Worm (Caenorhabditis elegans): ENCODE results near the gene ins-17.
A peak's percentile ranks its signal among the peaks of the same experiment; 100 is the strongest.

The ins-17 gene

DNA sequence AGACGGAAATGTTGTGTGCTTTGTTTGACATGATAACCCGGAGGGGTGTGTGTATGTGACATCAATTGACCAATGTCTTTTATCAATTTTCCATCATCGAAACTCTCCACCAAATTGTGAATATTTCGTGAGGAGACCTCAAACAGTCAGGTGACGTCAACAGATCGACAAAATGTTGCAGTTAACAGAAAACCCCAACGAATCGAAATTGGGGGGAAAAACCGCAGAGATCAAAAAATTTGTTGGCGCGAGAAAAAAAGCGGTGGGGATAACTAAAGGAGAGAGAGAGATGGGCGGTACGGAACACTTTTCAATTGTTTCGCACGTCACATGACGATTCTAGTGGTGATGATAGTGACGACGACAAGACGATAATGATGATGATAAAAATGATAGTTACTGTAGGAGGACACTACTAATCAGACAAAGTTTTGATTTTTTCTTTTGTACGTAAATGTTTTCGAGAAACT lies 17.2 kb upstream of the ins-17 start (continued):
- TF ChIP-seq ces-1 (GFP tag; optimal IDR thresholded peaks at IDR 0.05): no peak
- no peak for TF ChIP-seq swsn-7 (tag; optimal IDR thresholded peaks at IDR 0.05)
- no peak for TF ChIP-seq nhr-76 (tag; optimal IDR thresholded peaks at IDR 0.05)
- no peak for TF ChIP-seq lir-3 (tag; optimal IDR thresholded peaks at IDR 0.05; ENCODE audit: poor library complexity)
- TF ChIP-seq ceh-8 (GFP tag; optimal IDR thresholded peaks at IDR 0.05): no peak
- peak; percentile 39 for TF ChIP-seq nhr-77 (tag; optimal IDR thresholded peaks at IDR 0.05)
- TF ChIP-seq unc-30 (tag; optimal IDR thresholded peaks at IDR 0.05): no peak
- TF ChIP-seq aly-2 (tag; optimal IDR thresholded peaks at IDR 0.05): no peak
- TF ChIP-seq unc-62 (GFP tag; optimal IDR thresholded peaks at IDR 0.05): no peak
- no peak for TF ChIP-seq snpc-4 (tag; optimal IDR thresholded peaks at IDR 0.05)
- TF ChIP-seq ceh-88 (GFP tag; IDR thresholded peaks at IDR 0.05): no peak
- TF ChIP-seq grh-1 (GFP tag; IDR thresholded peaks at IDR 0.05): no peak
- TF ChIP-seq unc-86 (tag; optimal IDR thresholded peaks at IDR 0.05): no peak
- TF ChIP-seq efl-1 (optimal IDR thresholded peaks at IDR 0.05): peak in 1 of 2 experiments; percentile 12
- peak in 1 of 2 experiments; percentile 22 for TF ChIP-seq efl-1 (GFP tag; optimal IDR thresholded peaks at IDR 0.05 in 1 of 2)
- TF ChIP-seq pqm-1 (tag; optimal IDR thresholded peaks at IDR 0.05): no peak
- TF ChIP-seq nhr-90 (tag; optimal IDR thresholded peaks at IDR 0.05; ENCODE audit: poor library complexity): peak; percentile 78
- TF ChIP-seq elt-3 (tag; optimal IDR thresholded peaks at IDR 0.05): peak in 4 of 6 experiments; percentile 50 to 99 (median 70)
- no peak for TF ChIP-seq ama-1 (optimal IDR thresholded peaks at IDR 0.05)
- peak; percentile 75 for TF ChIP-seq nhr-71 (tag; optimal IDR thresholded peaks at IDR 0.05)
- TF ChIP-seq aha-1 (tag; optimal IDR thresholded peaks at IDR 0.05): no peak
- TF ChIP-seq nhr-28 (tag; optimal IDR thresholded peaks at IDR 0.05): no peak
- no peak for TF ChIP-seq nhr-237 (tag; optimal IDR thresholded peaks at IDR 0.05)
- no peak for TF ChIP-seq lin-15B (tag; optimal IDR thresholded peaks at IDR 0.05)
- TF ChIP-seq nhr-20 (tag; optimal IDR thresholded peaks at IDR 0.05): peak; percentile 76
- TF ChIP-seq irx-1 (tag; optimal IDR thresholded peaks at IDR 0.05): no peak
- no peak for TF ChIP-seq ztf-4 (tag; optimal IDR thresholded peaks at IDR 0.05)
- no peak for TF ChIP-seq lin-39 (tag; optimal IDR thresholded peaks at IDR 0.05)
- TF ChIP-seq C04F5.9 (tag; optimal IDR thresholded peaks at IDR 0.05): no peak
- no peak for TF ChIP-seq hlh-17 (GFP tag; optimal IDR thresholded peaks at IDR 0.05; ENCODE audit: borderline replicate concordance)
- TF ChIP-seq nhr-12 (tag; optimal IDR thresholded peaks at IDR 0.05): no peak
- peak in 1 of 2 experiments; percentile 69 for TF ChIP-seq mdl-1 (tag; optimal IDR thresholded peaks at IDR 0.05)
- TF ChIP-seq unc-98 (GFP tag; IDR thresholded peaks at IDR 0.05): no peak
- TF ChIP-seq fos-1 (tag; optimal IDR thresholded peaks at IDR 0.05): no peak
- no peak for TF ChIP-seq rnt-1 (tag; optimal IDR thresholded peaks at IDR 0.05)
- peak; percentile 41 for TF ChIP-seq C16A3.4 (tag; optimal IDR thresholded peaks at IDR 0.05)
- TF ChIP-seq sptf-1 (tag; optimal IDR thresholded peaks at IDR 0.05): no peak

DNA sequence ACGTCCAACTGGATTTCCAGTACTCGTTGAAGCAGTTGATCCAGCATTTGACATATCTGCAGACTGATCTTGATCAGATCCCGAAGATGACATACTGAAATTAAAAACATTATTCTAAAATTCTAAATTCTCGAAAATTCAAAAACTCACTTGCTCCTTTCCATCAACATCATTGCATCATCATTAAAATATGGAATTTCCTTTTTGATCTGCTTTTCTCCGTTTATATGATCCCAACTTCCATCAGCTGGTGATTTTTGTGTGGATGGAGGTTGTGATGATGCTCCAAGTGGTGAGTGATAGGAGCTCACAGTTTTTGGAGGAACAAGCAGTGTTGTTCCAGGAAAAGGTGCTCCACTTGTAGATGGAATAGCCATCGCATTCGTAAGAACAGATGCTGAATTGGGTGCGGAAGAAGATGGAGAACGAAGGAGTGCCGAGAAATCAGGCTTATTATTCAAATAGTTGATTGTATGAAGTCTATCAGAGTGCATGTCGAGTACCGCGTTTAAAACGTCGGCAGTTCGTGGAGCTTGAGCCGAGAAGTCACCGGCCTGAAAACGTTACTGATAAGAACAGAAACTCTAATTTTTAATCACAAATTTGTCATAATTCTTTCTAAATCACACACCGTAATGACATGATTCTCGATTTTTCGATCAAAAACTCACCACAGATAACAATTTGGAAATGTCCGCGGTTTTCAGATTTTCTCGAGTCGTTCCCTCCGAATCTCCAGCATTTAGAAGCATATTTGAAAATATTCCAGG lies 15.8 kb upstream of the ins-17 start:
- TF ChIP-seq ets-5 (GFP tag; IDR thresholded peaks at IDR 0.05) (0 out of 2 replicates have a peak, but pooled peaks have one; percentile 51), elt-2 (tag; optimal IDR thresholded peaks at IDR 0.05) (peak; percentile 61), efl-1 (optimal IDR thresholded peaks at IDR 0.05) (no peak), efl-1 (GFP tag; optimal IDR thresholded peaks at IDR 0.05 in 1 of 2) (peak in 1 of 2 experiments; percentile 3), grh-1 (GFP tag; IDR thresholded peaks at IDR 0.05) (no peak)

Measured in whole organism, L1 larva.